Fruit fly (Drosophila melanogaster): Measurements from ENCODE around the gene CG43133.

The CG43133 gene

dm6 chrX:18094747-18095352 lies 35.1 kb downstream of the CG43133 start (continued):
- TF ChIP-seq Meics (GFP tag; optimal IDR thresholded peaks at IDR 0.05) = peak; percentile 61
- TF ChIP-seq cg (GFP tag; optimal IDR thresholded peaks at IDR 0.05) = no peak
- no peak for TF ChIP-seq pan (optimal IDR thresholded peaks at IDR 0.05)
- peak in 1 of 2 experiments; percentile 12 for TF ChIP-seq pan (GFP tag; optimal IDR thresholded peaks at IDR 0.05 in 1 of 2, IDR thresholded peaks at IDR 0.05 in 1 of 2)
- TF ChIP-seq CG12942 (GFP tag; optimal IDR thresholded peaks at IDR 0.05) = no peak
- peak; percentile 23 for TF ChIP-seq CG10147 (GFP tag; optimal IDR thresholded peaks at IDR 0.05)
- peak; percentile 6 for TF ChIP-seq Sox100B (GFP tag; optimal IDR thresholded peaks at IDR 0.05)
- TF ChIP-seq ci (GFP tag; IDR thresholded peaks at IDR 0.05) = peak; percentile 17; the same call in 1 of the 3 replicates
- TF ChIP-seq CG13296 (GFP tag; optimal IDR thresholded peaks at IDR 0.05) = peak; percentile 10
- peak; percentile 40; the same call in 1 of the 2 replicates for TF ChIP-seq ranshi (GFP tag; IDR thresholded peaks at IDR 0.05)
- no peak for TF ChIP-seq CG2712 (tag; optimal IDR thresholded peaks at IDR 0.05)
- TF ChIP-seq shn (GFP tag; optimal IDR thresholded peaks at IDR 0.05) = no peak
- TF ChIP-seq CG12299 (tag; optimal IDR thresholded peaks at IDR 0.05) = no peak
- TF ChIP-seq CG15514 (GFP tag; optimal IDR thresholded peaks at IDR 0.05) = peak; percentile 11
- TF ChIP-seq sob (GFP tag; IDR thresholded peaks at IDR 0.05) = peak; percentile 56
- peak; percentile 43 for TF ChIP-seq CG12659 (GFP tag; optimal IDR thresholded peaks at IDR 0.05)
- peak; percentile 53 for TF ChIP-seq Fer3 (tag; optimal IDR thresholded peaks at IDR 0.05)
- peak; percentile 38 for TF ChIP-seq CG8924 (tag; optimal IDR thresholded peaks at IDR 0.05)
- TF ChIP-seq dmrt99B (tag; optimal IDR thresholded peaks at IDR 0.05) = peak; percentile 19
- TF ChIP-seq prd (optimal IDR thresholded peaks at IDR 0.05) = no peak
- no peak for TF ChIP-seq prd (GFP tag; IDR thresholded peaks at IDR 0.05)
- TF ChIP-seq abd-A (tag; optimal IDR thresholded peaks at IDR 0.05) = no peak
- peak; percentile 28 for TF ChIP-seq Xbp1 (GFP tag; optimal IDR thresholded peaks at IDR 0.05)
- TF ChIP-seq exex (tag; optimal IDR thresholded peaks at IDR 0.05) = peak; percentile 59

- TF ChIP-seq slou (GFP tag; optimal IDR thresholded peaks at IDR 0.05) = no peak
- no peak for TF ChIP-seq CG10654 (GFP tag; optimal IDR thresholded peaks at IDR 0.05)
- no peak for TF ChIP-seq jing (GFP tag; optimal IDR thresholded peaks at IDR 0.05)
- no peak for TF ChIP-seq CG12659 (GFP tag; optimal IDR thresholded peaks at IDR 0.05)
- peak; percentile 72 for TF ChIP-seq mirr (GFP tag; optimal IDR thresholded peaks at IDR 0.05)
- TF ChIP-seq tup (GFP tag; optimal IDR thresholded peaks at IDR 0.05) = no peak
- no peak for TF ChIP-seq Hmr (GFP tag; optimal IDR thresholded peaks at IDR 0.05)
- no peak for TF ChIP-seq fd64A (GFP tag; optimal IDR thresholded peaks at IDR 0.05)
- peak; percentile 22; the same call in 1 of the 2 replicates for TF ChIP-seq GATAe (GFP tag; conservative IDR thresholded peaks at IDR 0.05)
- peak; percentile 80 for TF ChIP-seq CG3995 (GFP tag; optimal IDR thresholded peaks at IDR 0.05)
- TF ChIP-seq pum (GFP tag; optimal IDR thresholded peaks at IDR 0.05) = no peak
- no peak for TF ChIP-seq CG32532 (GFP tag; IDR thresholded peaks at IDR 0.05)
- no peak for TF ChIP-seq CG18599 (GFP tag; optimal IDR thresholded peaks at IDR 0.05)
- TF ChIP-seq nom (GFP tag; optimal IDR thresholded peaks at IDR 0.05) = peak; percentile 13
- no peak for TF ChIP-seq NfI (GFP tag; optimal IDR thresholded peaks at IDR 0.05)
- no peak for TF ChIP-seq zfh1 (GFP tag; IDR thresholded peaks at IDR 0.05)
- no peak for TF ChIP-seq CG8478 (optimal IDR thresholded peaks at IDR 0.05)
- TF ChIP-seq HLHmδ (GFP tag; optimal IDR thresholded peaks at IDR 0.05) = no peak
- no peak for TF ChIP-seq her (GFP tag; optimal IDR thresholded peaks at IDR 0.05)
- no peak for TF ChIP-seq CG14667 (GFP tag; IDR thresholded peaks at IDR 0.05)
- TF ChIP-seq CG7372 (GFP tag; IDR thresholded peaks at IDR 0.05) = no peak
- peak; percentile 65 for TF ChIP-seq exex (tag; optimal IDR thresholded peaks at IDR 0.05)
- peak; percentile 36 for TF ChIP-seq CG34376 (GFP tag; optimal IDR thresholded peaks at IDR 0.05)
These were observed 35.8 kb downstream of the CG43133 start for dm6 chrX:18094130-18094529.
